Fruit fly (Drosophila melanogaster) whole organism, embryonic: ENCODE measurements around the gene sdt.

Experiments used
- B-H1 ChIP-seq: fragments of 200-800 bp; sonication (Bioruptor generic); IDR thresholded peaks from 3 replicates; pipeline ENCODE4 v1.3.6; 2022; ENCODE audit warnings: missing biosample characterization, missing genetic modification characterization
- BEAF-32 ChIP-seq: fragments of 200-800 bp; sonication (Bioruptor generic); optimal IDR thresholded peaks from 3 replicates; lab custom pipeline; 2017; ENCODE audit warnings: missing biosample characterization, missing genetic modification characterization, mild to moderate bottlenecking, moderate library complexity, missing genetic modification reagents
- Bteb2 ChIP-seq: fragments of 200-800 bp; sonication (Bioruptor generic); optimal IDR thresholded peaks from 2 replicates; lab custom pipeline; 2016; ENCODE audit warnings: missing biosample characterization, missing genetic modification characterization
- CG1024 ChIP-seq: fragments of 200-800 bp; sonication (Bioruptor generic); IDR thresholded peaks from 2 replicates; pipeline ENCODE4 v1.3.6; 2022; ENCODE audit warnings: missing biosample characterization, missing genetic modification characterization
- CG11093 ChIP-seq: fragments of 200-800 bp; sonication (Bioruptor generic); IDR thresholded peaks from 3 replicates; pipeline ENCODE4 v1.3.6; 2022; ENCODE audit warnings: missing biosample characterization, missing genetic modification characterization
- CG1233 ChIP-seq: fragments of 200-800 bp; sonication (Bioruptor generic); optimal IDR thresholded peaks from 4 replicates; lab custom pipeline; 2018; ENCODE audit warnings: missing biosample characterization, mild to moderate bottlenecking, missing genetic modification characterization
- CG13424 ChIP-seq: fragments of 200-800 bp; sonication (Bioruptor generic); optimal IDR thresholded peaks from 2 replicates; lab custom pipeline; 2019; ENCODE audit warnings: missing biosample characterization, mild to moderate bottlenecking, missing genetic modification characterization, moderate library complexity
- CG1792 ChIP-seq: fragments of 200-800 bp; sonication (Bioruptor generic); optimal IDR thresholded peaks from 2 replicates; lab custom pipeline; 2016; ENCODE audit warnings: missing biosample characterization, missing genetic modification characterization
- CG30403 ChIP-seq: fragments of 200-800 bp; sonication (Bioruptor generic); optimal IDR thresholded peaks from 3 replicates; lab custom pipeline; 2016; ENCODE audit warnings: missing biosample characterization, missing genetic modification characterization
- CG3163 ChIP-seq: fragments of 200-800 bp; sonication (Bioruptor generic); optimal IDR thresholded peaks from 3 replicates; lab custom pipeline; 2016; ENCODE audit warnings: missing biosample characterization, missing genetic modification characterization
- CG32767 ChIP-seq: fragments of 200-800 bp; sonication (Bioruptor generic); IDR thresholded peaks from 2 replicates; pipeline ENCODE4 v1.3.6; 2022; ENCODE audit warnings: missing biosample characterization, missing genetic modification characterization
- CG4404 ChIP-seq: fragments of 200-800 bp; sonication (Bioruptor generic); IDR thresholded peaks from 2 replicates; pipeline ENCODE4 v1.3.6; 2022; ENCODE audit warnings: missing biosample characterization, missing genetic modification characterization
- CG6791 ChIP-seq: fragments of 200-800 bp; sonication (Bioruptor generic); IDR thresholded peaks from 3 replicates; pipeline ENCODE4 v1.3.6; 2022; ENCODE audit warnings: missing biosample characterization, missing genetic modification characterization; ENCODE audit not compliant: partially characterized antibody
- CG9215 ChIP-seq: fragments of 200-800 bp; sonication (Bioruptor generic); IDR thresholded peaks from 2 replicates; pipeline ENCODE4 v1.3.6; 2022; ENCODE audit warnings: missing biosample characterization, missing genetic modification characterization
- CG9437 ChIP-seq: fragments of 200-800 bp; sonication (Bioruptor generic); optimal IDR thresholded peaks from 2 replicates; lab custom pipeline; 2018; ENCODE audit warnings: missing biosample characterization, mild to moderate bottlenecking, missing genetic modification characterization
- CG9797 ChIP-seq: fragments of 200-800 bp; sonication (Bioruptor generic); optimal IDR thresholded peaks from 3 replicates; lab custom pipeline; 2018; ENCODE audit warnings: missing biosample characterization, mild to moderate bottlenecking, missing genetic modification characterization
- CG9817 ChIP-seq: fragments of 200-800 bp; sonication (Bioruptor generic); optimal IDR thresholded peaks from 2 replicates; lab custom pipeline; 2018; ENCODE audit warnings: missing biosample characterization, mild to moderate bottlenecking, missing genetic modification characterization, moderate library complexity
- CG9876 ChIP-seq: fragments of 200-800 bp; sonication (Bioruptor generic); optimal IDR thresholded peaks from 2 replicates; lab custom pipeline; 2016; ENCODE audit warnings: missing biosample characterization, missing genetic modification characterization
- CHES-1-like ChIP-seq: fragments of 200-800 bp; sonication (Bioruptor generic); optimal IDR thresholded peaks from 2 replicates; lab custom pipeline; 2016; ENCODE audit warnings: missing biosample characterization, missing genetic modification characterization
- D ChIP-seq, 2 experiments: fragments of 200-800 bp in 1 of 2; fragments of >200 bp in 1 of 2; sonication (Bioruptor generic) in 1 of 2; optimal IDR thresholded peaks; 2 replicates in 1 of 2; 3 replicates in 1 of 2; lab custom pipeline; 2017; ENCODE audit warnings: mild to moderate bottlenecking in 1 of 2, missing biosample characterization in 1 of 2, missing genetic modification characterization in 1 of 2, missing genetic modification reagents in 1 of 2
- Deaf1 ChIP-seq: fragments of 200-800 bp; optimal IDR thresholded peaks from 3 replicates; lab custom pipeline; 2019; ENCODE audit warnings: missing biosample characterization, mild to moderate bottlenecking, missing genetic modification characterization, moderate library complexity
- ERR ChIP-seq: fragments of 200-800 bp; sonication (Bioruptor generic); optimal IDR thresholded peaks from 2 replicates; lab custom pipeline; 2016; ENCODE audit warnings: missing biosample characterization, missing genetic modification characterization
- Jarid2 ChIP-seq: fragments of 200-800 bp; sonication (Bioruptor generic); optimal IDR thresholded peaks from 3 replicates; lab custom pipeline; 2017; ENCODE audit warnings: mild to moderate bottlenecking, missing biosample characterization, missing genetic modification reagents, missing genetic modification characterization
- NK7.1 ChIP-seq: fragments of 200-800 bp; sonication (Bioruptor generic); optimal IDR thresholded peaks from 3 replicates; lab custom pipeline; 2016; ENCODE audit warnings: missing biosample characterization, missing genetic modification characterization
- Rfx ChIP-seq: fragments of 200-800 bp; sonication (Bioruptor generic); IDR thresholded peaks from 2 replicates; pipeline ENCODE4 v1.3.6; 2022; ENCODE audit warnings: missing biosample characterization, missing genetic modification characterization
- Sox100B ChIP-seq: fragments of 200-800 bp; sonication (Bioruptor generic); optimal IDR thresholded peaks from 3 replicates; lab custom pipeline; 2018; ENCODE audit warnings: missing biosample characterization, mild to moderate bottlenecking, missing genetic modification characterization
- Sox102F ChIP-seq: fragments of 200-800 bp; sonication (Bioruptor generic); optimal IDR thresholded peaks from 2 replicates; lab custom pipeline; 2018; ENCODE audit warnings: missing biosample characterization, mild to moderate bottlenecking, missing genetic modification characterization, moderate library complexity
- Sry-δ ChIP-seq: fragments of 200-800 bp; sonication (Bioruptor generic); optimal IDR thresholded peaks from 2 replicates; lab custom pipeline; 2016; ENCODE audit warnings: missing biosample characterization, missing genetic modification characterization
- TFAM ChIP-seq: fragments of 200-800 bp; sonication (Bioruptor generic); optimal IDR thresholded peaks from 2 replicates; lab custom pipeline; 2017; ENCODE audit warnings: missing biosample characterization, missing genetic modification characterization, inconsistent platforms
- Xrp1 ChIP-seq: fragments of 200-800 bp; sonication (Bioruptor generic); IDR thresholded peaks from 2 replicates; pipeline ENCODE4 v1.3.6; 2022; ENCODE audit warnings: missing biosample characterization, missing genetic modification characterization
- ato ChIP-seq: fragments of 200-800 bp; sonication (Bioruptor generic); IDR thresholded peaks from 2 replicates; pipeline ENCODE4 v1.3.6; 2022; ENCODE audit warnings: missing biosample characterization, missing genetic modification characterization; ENCODE audit not compliant: partially characterized antibody
- bcd ChIP-seq: fragments of 200-800 bp; sonication (Bioruptor generic); optimal IDR thresholded peaks from 2 replicates; lab custom pipeline; 2017; ENCODE audit warnings: missing biosample characterization, mild to moderate bottlenecking, missing genetic modification characterization
- btn ChIP-seq: fragments of 200-800 bp; sonication (Bioruptor generic); optimal IDR thresholded peaks from 2 replicates; lab custom pipeline; 2016; ENCODE audit warnings: missing biosample characterization, missing genetic modification characterization
- cas ChIP-seq: fragments of 200-800 bp; sonication (Bioruptor generic); IDR thresholded peaks from 2 replicates; pipeline ENCODE4 v1.3.6; 2022; ENCODE audit warnings: missing biosample characterization, missing genetic modification characterization
- caup ChIP-seq: fragments of 200-800 bp; sonication (Bioruptor generic); optimal IDR thresholded peaks from 3 replicates; lab custom pipeline; 2017; ENCODE audit warnings: missing biosample characterization, mild to moderate bottlenecking, missing genetic modification characterization, moderate library complexity; ENCODE audit not compliant: severe bottlenecking
- dmrt11E ChIP-seq: fragments of 200-800 bp; sonication (Bioruptor generic); optimal IDR thresholded peaks from 3 replicates; lab custom pipeline; 2018; ENCODE audit warnings: missing biosample characterization, mild to moderate bottlenecking, missing genetic modification characterization, moderate library complexity
- eve ChIP-seq, 2 experiments: fragments of >200 bp; optimal IDR thresholded peaks; 2 replicates each; lab custom pipeline; 2017; ENCODE audit warnings: missing biosample characterization in 2 of 2, missing genetic modification characterization in 2 of 2
- fd3F ChIP-seq: fragments of 200-800 bp; sonication (Bioruptor generic); optimal IDR thresholded peaks from 2 replicates; lab custom pipeline; 2018; ENCODE audit warnings: missing biosample characterization, mild to moderate bottlenecking, missing genetic modification characterization, moderate library complexity
- fd96Cb ChIP-seq: fragments of 200-800 bp; sonication (Bioruptor generic); optimal IDR thresholded peaks from 2 replicates; lab custom pipeline; 2018; ENCODE audit warnings: missing biosample characterization, mild to moderate bottlenecking, missing genetic modification characterization, moderate library complexity
- fu2 ChIP-seq: fragments of 200-800 bp; sonication (Bioruptor generic); optimal IDR thresholded peaks from 2 replicates; lab custom pipeline; 2016; ENCODE audit warnings: missing biosample characterization, missing genetic modification characterization
- h ChIP-seq: fragments of >200 bp; optimal IDR thresholded peaks from 2 replicates; lab custom pipeline; 2017
- hbn ChIP-seq: fragments of 200-800 bp; sonication (Bioruptor generic); IDR thresholded peaks from 2 replicates; pipeline ENCODE4 v1.3.6; 2022; ENCODE audit warnings: missing biosample characterization, missing genetic modification characterization; ENCODE audit not compliant: partially characterized antibody
- inv ChIP-seq: fragments of 200-800 bp; sonication (Bioruptor generic); IDR thresholded peaks from 2 replicates; pipeline ENCODE4 v1.3.6; 2022; ENCODE audit warnings: missing biosample characterization, missing genetic modification characterization; ENCODE audit not compliant: partially characterized antibody
- lilli ChIP-seq: fragments of 200-800 bp; sonication (Bioruptor generic); optimal IDR thresholded peaks from 3 replicates; lab custom pipeline; 2016; ENCODE audit warnings: missing biosample characterization, missing genetic modification characterization
- nerfin-1 ChIP-seq: fragments of 200-800 bp; sonication (Bioruptor generic); optimal IDR thresholded peaks from 3 replicates; lab custom pipeline; 2019; ENCODE audit warnings: missing biosample characterization, mild to moderate bottlenecking, missing genetic modification characterization, moderate library complexity
- pum ChIP-seq: fragments of 200-800 bp; sonication (Bioruptor generic); optimal IDR thresholded peaks from 2 replicates; lab custom pipeline; 2016; ENCODE audit warnings: missing biosample characterization, missing genetic modification characterization
- sna ChIP-seq: fragments of 200-800 bp; sonication (Bioruptor generic); IDR thresholded peaks from 2 replicates; pipeline ENCODE4 v1.3.6; 2022; ENCODE audit warnings: missing biosample characterization, missing genetic modification characterization; ENCODE audit not compliant: partially characterized antibody
- ssp ChIP-seq: fragments of 200-800 bp; sonication (Bioruptor generic); IDR thresholded peaks from 2 replicates; pipeline ENCODE4 v1.3.6; 2022; ENCODE audit warnings: missing biosample characterization, missing genetic modification characterization
- tap ChIP-seq: fragments of 200-800 bp; optimal IDR thresholded peaks from 3 replicates; lab custom pipeline; 2019; ENCODE audit warnings: missing biosample characterization, mild to moderate bottlenecking, missing genetic modification characterization, moderate library complexity

Gene sdt

DNA sequence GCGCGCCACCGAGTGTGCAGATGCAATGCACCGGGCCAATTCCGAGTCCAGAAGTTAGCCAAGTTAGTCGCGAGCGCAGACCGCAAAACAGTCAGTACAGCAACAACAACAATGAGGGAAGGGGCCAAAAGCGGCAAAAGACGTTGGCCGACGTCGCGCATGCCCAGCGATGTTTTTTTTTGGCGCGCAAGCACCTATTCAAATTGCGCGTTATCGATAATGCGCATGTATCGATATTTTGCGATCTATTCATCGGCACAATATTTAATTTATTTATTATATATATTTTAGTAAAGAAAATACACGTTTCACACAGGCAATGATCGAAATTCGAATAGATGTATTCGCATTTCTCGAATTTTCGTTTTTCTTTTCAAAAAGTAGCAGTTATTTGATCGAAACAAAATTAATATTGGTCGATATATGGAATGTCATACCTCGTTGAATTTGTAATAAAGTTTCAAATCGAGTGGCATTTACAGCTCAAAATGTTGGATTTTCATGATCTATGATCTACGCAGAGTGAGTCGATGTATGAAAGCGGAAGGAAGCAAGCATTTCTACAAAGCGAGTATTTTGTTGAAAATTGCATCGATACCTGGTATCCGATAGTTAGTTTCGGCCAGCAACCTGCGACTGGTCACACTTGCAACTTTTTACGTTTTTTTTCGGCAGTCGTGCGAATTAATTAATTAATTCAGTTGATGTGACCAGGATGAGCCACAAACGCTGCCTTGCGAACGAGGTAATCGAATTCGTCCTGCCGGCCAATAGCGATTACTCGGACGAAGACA lies 48.9 kb upstream of the sdt start, which contains the start of gene CG2116 (continued):
- TF ChIP-seq h (lab: Kevin White, UChicago) (no peak), D (optimal IDR thresholded peaks at IDR 0.05; lab: Kevin White, UChicago) (no peak), D (GFP tag; optimal IDR thresholded peaks at IDR 0.05; lab: Kevin White, UChicago) (no peak), CG11093 (no peak), CG32767 (GFP tag; lab: Robert Waterston, UW) (no peak), CG1024 (GFP tag; lab: Robert Waterston, UW) (no peak), sna (GFP tag; lab: Robert Waterston, UW) (0 out of 2 replicates have a peak, but pooled peaks have one; percentile 30), dmrt11E (no peak), B-H1 (GFP tag; lab: Robert Waterston, UW) (no peak), fu2 (GFP tag; lab: Kevin White, UChicago) (no peak), btn (no peak), Sry-δ (peak; percentile 73), fd96Cb (no peak), TFAM (GFP tag; lab: Kevin White, UChicago) (no peak), CG9797 (GFP tag; lab: Kevin White, UChicago) (peak; percentile 78), NK7.1 (GFP tag; lab: Kevin White, UChicago) (no peak), hbn (GFP tag; lab: Robert Waterston, UW) (peak; percentile 59; the same call in 1 of the 2 replicates), Bteb2 (GFP tag; lab: Kevin White, UChicago) (no peak), CG1792 (GFP tag; lab: Kevin White, UChicago) (no peak), CG30403 (no peak), ato (GFP tag; lab: Robert Waterston, UW) (peak; percentile 63), CG9215 (GFP tag; lab: Robert Waterston, UW) (no peak), inv (peak; percentile 59; the same call in 1 of the 2 replicates), Sox102F (GFP tag; lab: Kevin White, UChicago) (no peak), nerfin-1 (tag; lab: Kevin White, UChicago) (no peak), bcd (GFP tag; lab: Kevin White, UChicago) (no peak), lilli (GFP tag; lab: Kevin White, UChicago) (no peak), BEAF-32 (GFP tag; lab: Kevin White, UChicago) (peak; percentile 85), CG13424 (tag; lab: Kevin White, UChicago) (no peak), Rfx (no peak), CG9817 (tag; lab: Kevin White, UChicago) (no peak), ERR (GFP tag; lab: Kevin White, UChicago) (no peak), CG9437 (GFP tag; lab: Kevin White, UChicago) (peak; percentile 37), CG9876 (GFP tag; lab: Kevin White, UChicago) (no peak), ssp (GFP tag; lab: Robert Waterston, UW) (peak; percentile 57; the same call in 1 of the 2 replicates), eve (GFP tag; optimal IDR thresholded peaks at IDR 0.05; lab: Kevin White, UChicago) (no peak), CHES-1-like (GFP tag; lab: Kevin White, UChicago) (no peak), Deaf1 (tag; lab: Kevin White, UChicago) (no peak), caup (GFP tag; lab: Kevin White, UChicago) (no peak), cas (GFP tag; lab: Robert Waterston, UW) (no peak), Xrp1 (no peak), tap (no peak), CG1233 (GFP tag; lab: Kevin White, UChicago) (no peak), CG3163 (GFP tag; lab: Kevin White, UChicago) (no peak), CG6791 (GFP tag; lab: Robert Waterston, UW) (peak; percentile 64), pum (GFP tag; lab: Kevin White, UChicago) (no peak), Sox100B (GFP tag; lab: Kevin White, UChicago) (no peak), fd3F (GFP tag; lab: Kevin White, UChicago) (no peak), CG4404 (GFP tag; lab: Robert Waterston, UW) (no peak), Jarid2 (GFP tag; lab: Kevin White, UChicago) (no peak)
